Fruit fly (Drosophila melanogaster): ENCODE data around the gene CG14569.

DNA sequence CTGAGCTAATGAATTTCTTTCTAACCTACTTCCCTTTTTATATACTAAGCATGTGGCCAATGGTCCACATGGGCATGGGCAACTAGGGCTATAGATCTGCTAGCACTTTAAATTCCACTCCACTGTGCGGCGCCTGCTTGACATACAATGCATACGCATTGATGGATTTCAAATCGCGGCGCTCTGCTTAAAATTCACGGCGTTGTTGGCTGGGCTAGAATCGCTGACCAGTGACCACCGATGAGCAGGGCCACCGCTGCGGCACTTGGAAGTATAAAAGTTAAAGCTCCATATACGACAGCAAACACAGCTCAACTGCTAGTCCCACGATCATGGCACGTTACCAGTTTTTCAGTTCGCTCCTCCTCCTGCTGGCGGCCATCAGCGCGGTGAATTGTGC lies 2.4 kb upstream of the CG14569 start, which contains the start of gene CG14573:
- TF ChIP-seq salr (GFP tag; optimal IDR thresholded peaks at IDR 0.05) (no peak), Eip78C (GFP tag) (no peak), CG10669 (GFP tag; optimal IDR thresholded peaks at IDR 0.05) (no peak), Hr38 (GFP tag; optimal IDR thresholded peaks at IDR 0.05) (no peak), spab (GFP tag; optimal IDR thresholded peaks at IDR 0.05) (no peak), CG3032 (tag; optimal IDR thresholded peaks at IDR 0.05) (no peak), Hr39 (GFP tag; optimal IDR thresholded peaks at IDR 0.05) (no peak), Blimp-1 (GFP tag; optimal IDR thresholded peaks at IDR 0.05) (no peak), vri (GFP tag; optimal IDR thresholded peaks at IDR 0.05) (no peak), CG8119 (GFP tag; IDR thresholded peaks at IDR 0.05) (no peak), Eip75B (GFP tag; optimal IDR thresholded peaks at IDR 0.05) (no peak), Hr4 (GFP tag; optimal IDR thresholded peaks at IDR 0.05) (no peak), CG7368 (GFP tag; optimal IDR thresholded peaks at IDR 0.05) (no peak)
